Worm (Caenorhabditis elegans) whole organism, young adult: ENCODE data around the gene Y57A10C.8.

Source experiments
- B0035.1 ChIP-seq: sonication (generic microtip); optimal IDR thresholded peaks from 2 replicates; lab custom pipeline; 2016; ENCODE audit warnings: missing genetic modification characterization, mild to moderate bottlenecking, missing compliant biosample characterization, missing genotype, missing genetic modification reagents
- F37B4.10 ChIP-seq: fragments of 200-800 bp; sonication (Bioruptor generic); IDR thresholded peaks from 2 replicates; pipeline ENCODE4 v1.3.6; 2022; ENCODE audit warnings: missing genetic modification characterization, missing compliant biosample characterization
- F52B5.7 ChIP-seq: sonication (generic microtip); optimal IDR thresholded peaks from 2 replicates; lab custom pipeline; 2016; ENCODE audit warnings: mild to moderate bottlenecking, missing genetic modification characterization, missing compliant biosample characterization
- F57A8.1 ChIP-seq: fragments of 200-800 bp; sonication (Bioruptor generic); optimal IDR thresholded peaks from 2 replicates; lab custom pipeline; 2018; ENCODE audit warnings: mild to moderate bottlenecking, missing genetic modification characterization, moderate library complexity, missing compliant biosample characterization
- T07F8.4 ChIP-seq: sonication (generic microtip); optimal IDR thresholded peaks from 2 replicates; lab custom pipeline; 2016; ENCODE audit warnings: mild to moderate bottlenecking, missing genetic modification characterization, moderate library complexity, missing compliant biosample characterization
- Y95B8A.8 ChIP-seq: fragments of 200-800 bp; sonication (Bioruptor generic); IDR thresholded peaks from 2 replicates; pipeline ENCODE4 v1.3.6; 2022; ENCODE audit warnings: missing genetic modification reagents, missing genetic modification characterization, missing compliant biosample characterization
- ama-1 ChIP-seq, 3 experiments: fragments of 150-350 bp in 1 of 3; sonication (generic microtip) in 2 of 3; optimal IDR thresholded peaks; 2 replicates each; lab custom pipeline; 2014 to 2018; ENCODE audit warnings: missing biosample characterization in 2 of 3, missing genetic modification characterization in 2 of 3, missing genetic modification reagents in 2 of 3
- aptf-3 ChIP-seq: fragments of 200-800 bp; sonication (Bioruptor generic); IDR thresholded peaks from 2 replicates; pipeline ENCODE4 v1.3.6; 2022; ENCODE audit warnings: missing genetic modification characterization, missing compliant biosample characterization
- athp-1 ChIP-seq: sonication (generic microtip); optimal IDR thresholded peaks from 2 replicates; lab custom pipeline; 2017; ENCODE audit warnings: mild to moderate bottlenecking, missing genetic modification characterization, missing compliant biosample characterization
- cebp-1 ChIP-seq, 2 experiments: fragments of 200-800 bp in 1 of 2; sonication (Bioruptor generic) in 1 of 2; sonication (generic microtip) in 1 of 2; IDR thresholded peaks in 1 of 2; optimal IDR thresholded peaks in 1 of 2; 2 replicates each; pipeline versions ENCODE4 v1.3.6 to Lab custom; 2017 to 2022; ENCODE audit warnings: missing compliant biosample characterization in 2 of 2, missing genetic modification characterization in 2 of 2, mild to moderate bottlenecking in 1 of 2, missing genetic modification reagents in 1 of 2, moderate library complexity in 1 of 2
- ceh-27 ChIP-seq: fragments of 200-800 bp; sonication (Bioruptor generic); optimal IDR thresholded peaks from 2 replicates; lab custom pipeline; 2018; ENCODE audit warnings: mild to moderate bottlenecking, missing genetic modification characterization, moderate library complexity, missing compliant biosample characterization
- ceh-79 ChIP-seq: sonication (generic microtip); optimal IDR thresholded peaks from 2 replicates; lab custom pipeline; 2017; ENCODE audit warnings: mild to moderate bottlenecking, missing genetic modification characterization, missing compliant biosample characterization
- chd-7 ChIP-seq: sonication (generic microtip); optimal IDR thresholded peaks from 2 replicates; lab custom pipeline; 2016; ENCODE audit warnings: mild to moderate bottlenecking, missing genetic modification characterization, moderate library complexity, missing compliant biosample characterization
- dox-1 ChIP-seq: fragments of 200-800 bp; sonication (Bioruptor generic); IDR thresholded peaks from 2 replicates; pipeline ENCODE4 v1.3.6; 2022; ENCODE audit warnings: missing genetic modification reagents, missing genetic modification characterization, missing compliant biosample characterization
- ekl-4 ChIP-seq: fragments of 200-800 bp; sonication (Bioruptor generic); IDR thresholded peaks from 2 replicates; pipeline ENCODE4 v1.3.6; 2022; ENCODE audit warnings: missing genetic modification reagents, missing genetic modification characterization, missing compliant biosample characterization
- hmg-20 ChIP-seq: fragments of 200-800 bp; sonication (Bioruptor generic); IDR thresholded peaks from 2 replicates; pipeline ENCODE4 v1.3.6; 2022; ENCODE audit warnings: missing genetic modification reagents, missing genetic modification characterization, missing compliant biosample characterization
- hrde-1 ChIP-seq: sonication (generic microtip); optimal IDR thresholded peaks from 2 replicates; lab custom pipeline; 2016; ENCODE audit warnings: missing genetic modification characterization, mild to moderate bottlenecking, missing compliant biosample characterization, moderate library complexity, missing genotype, missing genetic modification reagents, borderline replicate concordance
- hsf-1 ChIP-seq: fragments of 200-800 bp; sonication (Bioruptor generic); IDR thresholded peaks from 2 replicates; pipeline ENCODE4 v1.3.6; 2022; ENCODE audit warnings: missing genetic modification reagents, missing genetic modification characterization, missing compliant biosample characterization
- lin-35 ChIP-seq, 3 experiments: fragments of 150-350 bp in 2 of 3; sonication (generic microtip) in 1 of 3; optimal IDR thresholded peaks; 2 replicates each; lab custom pipeline; 2014 to 2018; ENCODE audit warnings: missing biosample characterization in 3 of 3, missing genetic modification characterization in 3 of 3, missing genetic modification reagents in 3 of 3
- lin-40 ChIP-seq: sonication (generic microtip); optimal IDR thresholded peaks from 2 replicates; lab custom pipeline; 2016; ENCODE audit warnings: missing genetic modification characterization, mild to moderate bottlenecking, missing compliant biosample characterization, missing genotype, missing genetic modification reagents
- lin-54 ChIP-seq: fragments of 200-800 bp; sonication (Bioruptor generic); optimal IDR thresholded peaks from 2 replicates; lab custom pipeline; 2018; ENCODE audit warnings: mild to moderate bottlenecking, missing genetic modification characterization, missing compliant biosample characterization
- madf-3 ChIP-seq: fragments of 200-800 bp; sonication (Bioruptor generic); IDR thresholded peaks from 2 replicates; pipeline ENCODE4 v1.3.6; 2022; ENCODE audit warnings: missing genetic modification reagents, missing genetic modification characterization, missing compliant biosample characterization
- madf-6 ChIP-seq: fragments of 200-800 bp; sonication (Bioruptor generic); IDR thresholded peaks from 2 replicates; pipeline ENCODE4 v1.3.6; 2022; ENCODE audit warnings: missing genetic modification reagents, missing genetic modification characterization, missing compliant biosample characterization
- nhr-120 ChIP-seq: fragments of 200-800 bp; sonication (Bioruptor generic); IDR thresholded peaks from 2 replicates; pipeline ENCODE4 v1.3.6; 2022; ENCODE audit warnings: missing genetic modification characterization, missing compliant biosample characterization
- nhr-27 ChIP-seq: fragments of 200-800 bp; sonication (Bioruptor generic); optimal IDR thresholded peaks from 2 replicates; lab custom pipeline; 2018; ENCODE audit warnings: mild to moderate bottlenecking, missing genetic modification characterization, moderate library complexity, missing compliant biosample characterization
- pha-4 ChIP-seq: fragments of 150-350 bp; sonication (generic microtip); optimal IDR thresholded peaks from 2 replicates; lab custom pipeline; 2014; ENCODE audit warnings: missing biosample characterization, missing genetic modification reagents, missing genetic modification characterization
- rpc-1 ChIP-seq, 2 experiments: fragments of 150-350 bp in 1 of 2; sonication (generic microtip) in 1 of 2; optimal IDR thresholded peaks; 2 replicates each; lab custom pipeline; 2014 to 2018; ENCODE audit warnings: missing biosample characterization in 1 of 2, missing genetic modification characterization in 1 of 2, missing genetic modification reagents in 1 of 2, missing genotype in 1 of 2
- snpc-1.1 ChIP-seq: sonication (generic microtip); optimal IDR thresholded peaks from 2 replicates; lab custom pipeline; 2017; ENCODE audit warnings: missing genetic modification characterization, mild to moderate bottlenecking, missing compliant biosample characterization, antibody characterized with exemption, moderate library complexity, missing genotype, missing genetic modification reagents; ENCODE audit not compliant: insufficient read depth
- tbp1 ChIP-seq: fragments of 200-800 bp; sonication (Bioruptor generic); optimal IDR thresholded peaks from 2 replicates; lab custom pipeline; 2018; ENCODE audit warnings: mild to moderate bottlenecking, missing genetic modification characterization, missing compliant biosample characterization
- tlf-1 ChIP-seq: fragments of 200-800 bp; sonication (Bioruptor generic); optimal IDR thresholded peaks from 2 replicates; lab custom pipeline; 2018; ENCODE audit warnings: mild to moderate bottlenecking, missing genetic modification characterization, missing compliant biosample characterization
- unc-130 ChIP-seq: sonication (generic microtip); optimal IDR thresholded peaks from 2 replicates; lab custom pipeline; 2016; ENCODE audit warnings: missing genetic modification reagents, missing genetic modification characterization, missing compliant biosample characterization
- zim-3 ChIP-seq: sonication (generic microtip); optimal IDR thresholded peaks from 2 replicates; lab custom pipeline; 2017; ENCODE audit warnings: mild to moderate bottlenecking, missing genetic modification characterization, moderate library complexity, missing compliant biosample characterization
- ztf-22 ChIP-seq: fragments of 200-800 bp; sonication (Bioruptor generic); optimal IDR thresholded peaks from 2 replicates; lab custom pipeline; 2018; ENCODE audit warnings: mild to moderate bottlenecking, missing genetic modification characterization, moderate library complexity, missing compliant biosample characterization
- ztf-3 ChIP-seq: fragments of 200-800 bp; sonication (Bioruptor generic); optimal IDR thresholded peaks from 2 replicates; lab custom pipeline; 2018; ENCODE audit warnings: mild to moderate bottlenecking, missing genetic modification characterization, missing compliant biosample characterization

Y57A10C.8 gene

ce11 chrII:12459422-12459821 lies 29.8 kb upstream of the Y57A10C.8 start, which contains the start of gene tag-281 (continued):
- TF ChIP-seq snpc-1.1: peak; percentile 39
- TF ChIP-seq, all 124 proteins: peak for 30

ce11 chrII:12457275-12457674 lies 27.6 kb upstream of the Y57A10C.8 start, which contains the start of gene sre-38:
TSS of gene sre-38 (plus strand) at chrII:12457575.
- TF ChIP-seq madf-3 (no peak), lin-54 (GFP tag; lab: Kevin White, UChicago) (no peak), lin-40 (tag; lab: Kevin White, UChicago) (no peak), ztf-3 (GFP tag; lab: Kevin White, UChicago) (no peak), dox-1 (no peak), Y95B8A.8 (no peak), chd-7 (tag; lab: Kevin White, UChicago) (no peak), snpc-1.1 (no peak), T07F8.4 (no peak)

- TF ChIP-seq nhr-120 (GFP tag; lab: Robert Waterston, UW) (no peak), hsf-1 (GFP tag; lab: Robert Waterston, UW) (no peak), lin-54 (GFP tag; lab: Kevin White, UChicago) (no peak), unc-130 (GFP tag; lab: Kevin White, UChicago) (no peak), F52B5.7 (tag; lab: Kevin White, UChicago) (no peak), ztf-22 (GFP tag; lab: Kevin White, UChicago) (no peak), T07F8.4 (no peak), ama-1 (optimal IDR thresholded peaks at IDR 0.05; lab: Kevin White, UChicago) (no peak), ama-1 (GFP tag; optimal IDR thresholded peaks at IDR 0.05; lab: Kevin White, UChicago) (no peak), ekl-4 (GFP tag; lab: Robert Waterston, UW) (no peak), pha-4 (no peak), madf-6 (GFP tag; lab: Robert Waterston, UW) (no peak), nhr-27 (tag; lab: Kevin White, UChicago) (no peak), athp-1 (tag; lab: Kevin White, UChicago) (no peak), ceh-79 (tag; lab: Kevin White, UChicago) (no peak), lin-35 (GFP tag; optimal IDR thresholded peaks at IDR 0.05; lab: Kevin White, UChicago) (no peak), cebp-1 (GFP tag; IDR thresholded peaks at IDR 0.05; lab: Robert Waterston, UW) (no peak), cebp-1 (tag; optimal IDR thresholded peaks at IDR 0.05; lab: Kevin White, UChicago) (no peak), F37B4.10 (GFP tag; lab: Robert Waterston, UW) (no peak)
Observed at ce11 chrII:12456633-12457032, 27.0 kb upstream of the Y57A10C.8 start, which contains the start of gene sre-32. TSS of gene sre-32 (minus strand) at chrII:12456733.

ce11 chrII:12452754-12453352 lies 23.2 kb upstream of the Y57A10C.8 start, which contains the start of the genes sre-35 and sre-33:
TSS of gene sre-35 (minus strand) at chrII:12452854.
TSS of gene sre-33 (plus strand) at chrII:12453302.
- TF ChIP-seq athp-1 (tag; lab: Kevin White, UChicago) (no peak), rpc-1 (optimal IDR thresholded peaks at IDR 0.05; lab: Kevin White, UChicago) (no peak), rpc-1 (tag; optimal IDR thresholded peaks at IDR 0.05; lab: Kevin White, UChicago) (no peak), B0035.1 (no peak)

ce11 chrII:12449849-12450248 lies 20.2 kb upstream of the Y57A10C.8 start, which contains the start of gene sre-34:
TSS of gene sre-34 (plus strand) at chrII:12450149.
- TF ChIP-seq tbp1 (GFP tag; lab: Kevin White, UChicago) (no peak), aptf-3 (GFP tag; lab: Robert Waterston, UW) (no peak), ceh-27 (GFP tag; lab: Kevin White, UChicago) (no peak), hmg-20 (GFP tag; lab: Robert Waterston, UW) (no peak), tlf-1 (GFP tag; lab: Kevin White, UChicago) (no peak), zim-3 (tag; lab: Kevin White, UChicago) (no peak), F57A8.1 (GFP tag; lab: Kevin White, UChicago) (no peak), hrde-1 (tag; lab: Kevin White, UChicago) (no peak)
- TF ChIP-seq, all 124 proteins: peak for 0
